Fruit fly (Drosophila melanogaster) whole organism, embryonic: Measurements from ENCODE around the gene CG4607.

ENCODE experiments used
- BEAF-32 ChIP-seq: fragments of 200-800 bp; sonication (Bioruptor generic); optimal IDR thresholded peaks from 3 replicates; lab custom pipeline; 2017; ENCODE audit warnings: missing biosample characterization, missing genetic modification characterization, mild to moderate bottlenecking, moderate library complexity, missing genetic modification reagents
- BtbVII ChIP-seq: fragments of 200-800 bp; sonication (Bioruptor generic); optimal IDR thresholded peaks from 3 replicates; lab custom pipeline; 2017; ENCODE audit warnings: missing biosample characterization, mild to moderate bottlenecking, missing genetic modification characterization
- CG11398 ChIP-seq: fragments of 200-800 bp; sonication (Bioruptor generic); optimal IDR thresholded peaks from 2 replicates; lab custom pipeline; 2016; ENCODE audit warnings: missing biosample characterization, missing genetic modification characterization
- CG11723 ChIP-seq: fragments of 200-800 bp; sonication (Bioruptor generic); optimal IDR thresholded peaks from 2 replicates; lab custom pipeline; 2017; ENCODE audit warnings: missing biosample characterization, mild to moderate bottlenecking, missing genetic modification characterization
- CG1233 ChIP-seq: fragments of 200-800 bp; sonication (Bioruptor generic); optimal IDR thresholded peaks from 4 replicates; lab custom pipeline; 2018; ENCODE audit warnings: missing biosample characterization, mild to moderate bottlenecking, missing genetic modification characterization
- CG12659 ChIP-seq: fragments of 200-800 bp; sonication (Bioruptor generic); optimal IDR thresholded peaks from 3 replicates; lab custom pipeline; 2017; ENCODE audit warnings: mild to moderate bottlenecking, missing biosample characterization, missing genetic modification reagents, missing genetic modification characterization
- CG14014 ChIP-seq: fragments of 200-800 bp; sonication (Bioruptor generic); IDR thresholded peaks from 2 replicates; pipeline ENCODE4 v1.3.6; 2022; ENCODE audit warnings: missing biosample characterization, missing genetic modification characterization
- CG14667 ChIP-seq: fragments of 200-800 bp; sonication (Bioruptor generic); IDR thresholded peaks from 2 replicates; pipeline ENCODE4 v1.3.6; 2022; ENCODE audit warnings: missing biosample characterization, missing genetic modification characterization
- CG14860 ChIP-seq: fragments of 200-800 bp; sonication (Bioruptor generic); IDR thresholded peaks from 3 replicates; pipeline ENCODE4 v1.3.6; 2022; ENCODE audit warnings: missing biosample characterization, missing genetic modification characterization; ENCODE audit not compliant: partially characterized antibody
- CG1647 ChIP-seq: fragments of 200-800 bp; sonication (Bioruptor generic); optimal IDR thresholded peaks from 3 replicates; lab custom pipeline; 2016; ENCODE audit warnings: missing biosample characterization, missing genetic modification characterization
- CG17186 ChIP-seq: fragments of 200-800 bp; sonication (Bioruptor generic); optimal IDR thresholded peaks from 3 replicates; lab custom pipeline; 2017; ENCODE audit warnings: missing biosample characterization, missing genetic modification reagents, missing genetic modification characterization
- CG17328 ChIP-seq: fragments of 200-800 bp; sonication (Bioruptor generic); IDR thresholded peaks from 2 replicates; pipeline ENCODE4 v1.3.6; 2022; ENCODE audit warnings: missing biosample characterization, missing genetic modification characterization
- CG17359 ChIP-seq: fragments of 200-800 bp; sonication (Bioruptor generic); optimal IDR thresholded peaks from 3 replicates; lab custom pipeline; 2018; ENCODE audit warnings: missing biosample characterization, mild to moderate bottlenecking, missing genetic modification characterization, moderate library complexity
- CG17912 ChIP-seq: fragments of 200-800 bp; sonication (Bioruptor generic); optimal IDR thresholded peaks from 2 replicates; lab custom pipeline; 2018; ENCODE audit warnings: missing biosample characterization, mild to moderate bottlenecking, missing genetic modification characterization
- CG2116 ChIP-seq: fragments of 200-800 bp; sonication (Bioruptor generic); optimal IDR thresholded peaks from 3 replicates; lab custom pipeline; 2018; ENCODE audit warnings: missing biosample characterization, mild to moderate bottlenecking, missing genetic modification characterization
- CG2678 ChIP-seq: fragments of 200-800 bp; sonication (Bioruptor generic); optimal IDR thresholded peaks from 3 replicates; lab custom pipeline; 2019; ENCODE audit warnings: missing biosample characterization, mild to moderate bottlenecking, missing genetic modification characterization, moderate library complexity
- CG32772 ChIP-seq: fragments of 200-800 bp; sonication (Bioruptor generic); IDR thresholded peaks from 2 replicates; pipeline ENCODE4 v1.3.6; 2022; ENCODE audit warnings: missing biosample characterization, missing genetic modification characterization
- CG34224 ChIP-seq: fragments of 200-800 bp; sonication (Bioruptor generic); IDR thresholded peaks from 3 replicates; pipeline ENCODE4 v1.3.6; 2022; ENCODE audit warnings: missing biosample characterization, missing genetic modification characterization; ENCODE audit not compliant: partially characterized antibody
- CG6272 ChIP-seq: fragments of 200-800 bp; sonication (Bioruptor generic); IDR thresholded peaks from 2 replicates; pipeline ENCODE4 v1.3.6; 2022; ENCODE audit warnings: missing biosample characterization, missing genetic modification characterization
- CG6765 ChIP-seq: fragments of 200-800 bp; sonication (Bioruptor generic); optimal IDR thresholded peaks from 3 replicates; lab custom pipeline; 2017; ENCODE audit warnings: missing biosample characterization, mild to moderate bottlenecking, missing genetic modification characterization
- CG8924 ChIP-seq: fragments of 200-800 bp; optimal IDR thresholded peaks from 3 replicates; lab custom pipeline; 2019; ENCODE audit warnings: missing biosample characterization, mild to moderate bottlenecking, missing genetic modification characterization, moderate library complexity
- CG9817 ChIP-seq: fragments of 200-800 bp; sonication (Bioruptor generic); optimal IDR thresholded peaks from 2 replicates; lab custom pipeline; 2018; ENCODE audit warnings: missing biosample characterization, mild to moderate bottlenecking, missing genetic modification characterization, moderate library complexity
- CTCF ChIP-seq: fragments of 200-800 bp; sonication (Bioruptor generic); optimal IDR thresholded peaks from 2 replicates; lab custom pipeline; 2017; ENCODE audit warnings: missing biosample characterization, mild to moderate bottlenecking, missing genetic modification characterization, moderate library complexity
- CrebB ChIP-seq: fragments of 200-800 bp; sonication (Bioruptor generic); optimal IDR thresholded peaks from 3 replicates; lab custom pipeline; 2018; ENCODE audit warnings: missing biosample characterization, mild to moderate bottlenecking, missing genetic modification characterization
- Elba2 ChIP-seq: fragments of 200-800 bp; sonication (Bioruptor generic); optimal IDR thresholded peaks from 3 replicates; lab custom pipeline; 2016; ENCODE audit warnings: missing biosample characterization, missing genetic modification characterization
- Fer2 ChIP-seq: fragments of 200-800 bp; sonication (Bioruptor generic); optimal IDR thresholded peaks from 2 replicates; lab custom pipeline; 2018; ENCODE audit warnings: missing biosample characterization, mild to moderate bottlenecking, missing genetic modification characterization, moderate library complexity
- Fer3 ChIP-seq: fragments of 200-800 bp; sonication (Bioruptor generic); optimal IDR thresholded peaks from 2 replicates; lab custom pipeline; 2018; ENCODE audit warnings: missing biosample characterization, mild to moderate bottlenecking, missing genetic modification characterization, moderate library complexity
- H2.0 ChIP-seq: fragments of 200-800 bp; sonication (Bioruptor generic); IDR thresholded peaks from 2 replicates; pipeline ENCODE4 v1.3.6; 2022; ENCODE audit warnings: missing biosample characterization, missing genetic modification characterization
- HHEX ChIP-seq: fragments of 200-800 bp; sonication (Bioruptor generic); optimal IDR thresholded peaks from 3 replicates; lab custom pipeline; 2017; ENCODE audit warnings: missing biosample characterization, mild to moderate bottlenecking, missing genetic modification characterization, missing genetic modification reagents
- HLH3B ChIP-seq: fragments of 200-800 bp; sonication (Bioruptor generic); IDR thresholded peaks from 2 replicates; pipeline ENCODE4 v1.3.6; 2022; ENCODE audit warnings: missing biosample characterization, missing genetic modification characterization
- HLHmδ ChIP-seq: fragments of 200-800 bp; sonication (Bioruptor generic); optimal IDR thresholded peaks from 2 replicates; lab custom pipeline; 2018; ENCODE audit warnings: missing biosample characterization, mild to moderate bottlenecking, missing genetic modification characterization, moderate library complexity
- Lim3 ChIP-seq: fragments of 200-800 bp; sonication (Bioruptor generic); IDR thresholded peaks from 2 replicates; pipeline ENCODE4 v1.3.6; 2022; ENCODE audit warnings: missing biosample characterization, missing genetic modification characterization
- Meics ChIP-seq: fragments of 200-800 bp; sonication (Bioruptor generic); optimal IDR thresholded peaks from 2 replicates; lab custom pipeline; 2017; ENCODE audit warnings: missing biosample characterization, mild to moderate bottlenecking, missing genetic modification characterization
- Nf-YB ChIP-seq: fragments of 200-800 bp; sonication (Bioruptor generic); optimal IDR thresholded peaks from 3 replicates; lab custom pipeline; 2019; ENCODE audit warnings: missing biosample characterization, mild to moderate bottlenecking, missing genetic modification characterization, moderate library complexity
- Optix ChIP-seq: fragments of 200-800 bp; sonication (Bioruptor generic); IDR thresholded peaks from 3 replicates; pipeline ENCODE4 v1.3.6; 2022; ENCODE audit warnings: missing biosample characterization, missing genetic modification characterization
- Ravus ChIP-seq: fragments of 200-800 bp; sonication (Bioruptor generic); IDR thresholded peaks from 2 replicates; pipeline ENCODE4 v1.3.6; 2022; ENCODE audit warnings: missing biosample characterization, missing genetic modification characterization
- Rx ChIP-seq: fragments of 200-800 bp; sonication (Bioruptor generic); IDR thresholded peaks from 2 replicates; pipeline ENCODE4 v1.3.6; 2022; ENCODE audit warnings: missing biosample characterization, missing genetic modification characterization
- Side ChIP-seq: fragments of 200-800 bp; sonication (Bioruptor generic); optimal IDR thresholded peaks from 2 replicates; lab custom pipeline; 2016; ENCODE audit warnings: missing biosample characterization, missing genetic modification characterization
- Sin3A ChIP-seq: fragments of >200 bp; optimal IDR thresholded peaks from 2 replicates; lab custom pipeline; 2018
- Six4 ChIP-seq: fragments of 200-800 bp; sonication (Bioruptor generic); optimal IDR thresholded peaks from 2 replicates; lab custom pipeline; 2016; ENCODE audit warnings: missing biosample characterization, missing genetic modification characterization
- TFAM ChIP-seq: fragments of 200-800 bp; sonication (Bioruptor generic); optimal IDR thresholded peaks from 2 replicates; lab custom pipeline; 2017; ENCODE audit warnings: missing biosample characterization, missing genetic modification characterization, inconsistent platforms
- Vsx1 ChIP-seq: fragments of 200-800 bp; sonication (Bioruptor generic); optimal IDR thresholded peaks from 2 replicates; lab custom pipeline; 2017; ENCODE audit warnings: missing biosample characterization, mild to moderate bottlenecking, missing genetic modification characterization, missing genetic modification reagents
- YL-1 ChIP-seq: fragments of 200-800 bp; sonication (Bioruptor generic); optimal IDR thresholded peaks from 3 replicates; lab custom pipeline; 2017; ENCODE audit warnings: missing biosample characterization, mild to moderate bottlenecking, missing genetic modification characterization
- amos ChIP-seq: fragments of 200-800 bp; sonication (Bioruptor generic); IDR thresholded peaks from 2 replicates; pipeline ENCODE4 v1.3.6; 2022; ENCODE audit warnings: missing biosample characterization, missing genetic modification characterization; ENCODE audit not compliant: partially characterized antibody
- fd102C ChIP-seq: fragments of 200-800 bp; sonication (Bioruptor generic); optimal IDR thresholded peaks from 2 replicates; lab custom pipeline; 2018; ENCODE audit warnings: missing biosample characterization, mild to moderate bottlenecking, missing genetic modification characterization, moderate library complexity
- hth ChIP-seq: fragments of >200 bp; optimal IDR thresholded peaks from 2 replicates; lab custom pipeline; 2017; ENCODE audit warnings: inconsistent platforms
- klu ChIP-seq: fragments of 200-800 bp; sonication (Bioruptor generic); IDR thresholded peaks from 2 replicates; pipeline ENCODE4 v1.3.6; 2022; ENCODE audit warnings: missing biosample characterization, missing genetic modification characterization
- nerfin-1 ChIP-seq: fragments of 200-800 bp; sonication (Bioruptor generic); optimal IDR thresholded peaks from 3 replicates; lab custom pipeline; 2019; ENCODE audit warnings: missing biosample characterization, mild to moderate bottlenecking, missing genetic modification characterization, moderate library complexity
- p53 ChIP-seq: fragments of 200-800 bp; sonication (Bioruptor generic); optimal IDR thresholded peaks from 2 replicates; lab custom pipeline; 2016; ENCODE audit warnings: missing biosample characterization, missing genetic modification characterization
- pho ChIP-seq: fragments of 200-800 bp; sonication (Bioruptor generic); optimal IDR thresholded peaks from 2 replicates; lab custom pipeline; 2016; ENCODE audit warnings: missing biosample characterization, missing genetic modification characterization
- yki ChIP-seq: fragments of >200 bp; optimal IDR thresholded peaks from 3 replicates; lab custom pipeline; 2018
- zen ChIP-seq: fragments of 200-800 bp; sonication (Bioruptor generic); optimal IDR thresholded peaks from 3 replicates; lab custom pipeline; 2018; ENCODE audit warnings: missing biosample characterization, mild to moderate bottlenecking, missing genetic modification characterization, moderate library complexity

Gene CG4607

dm6 chrX:7097859-7098303, 28.7 kb downstream of the CG4607 start, which contains the start of gene Sxl (continued):
- TF ChIP-seq amos (GFP tag; lab: Robert Waterston, UW) = peak; percentile 48; the same call in 1 of the 2 replicates
- no peak for TF ChIP-seq yki
- no peak for TF ChIP-seq Side (GFP tag; lab: Kevin White, UChicago)
- no peak for TF ChIP-seq Rx (GFP tag; lab: Robert Waterston, UW)
- TF ChIP-seq CG12659 = peak; percentile 77
- peak; percentile 27; the same call in 1 of the 2 replicates for TF ChIP-seq CG17328 (GFP tag; lab: Robert Waterston, UW)
- TF ChIP-seq CG2678 (tag; lab: Kevin White, UChicago) = peak; percentile 28
- TF ChIP-seq CG17359 (tag; lab: Kevin White, UChicago) = no peak
- peak; percentile 34; the same call in 1 of the 3 replicates for TF ChIP-seq CG34224 (GFP tag; lab: Robert Waterston, UW)
- no peak for TF ChIP-seq Meics (GFP tag; lab: Kevin White, UChicago)
- no peak for TF ChIP-seq Nf-YB (GFP tag; lab: Kevin White, UChicago)
- no peak for TF ChIP-seq klu (GFP tag; lab: Robert Waterston, UW)
- no peak for TF ChIP-seq Ravus (GFP tag; lab: Robert Waterston, UW)
- peak; percentile 49 for TF ChIP-seq YL-1 (GFP tag; lab: Kevin White, UChicago)
- TF ChIP-seq CG17186 (GFP tag; lab: Kevin White, UChicago) = peak; percentile 49
- TF ChIP-seq HLH3B (GFP tag; lab: Robert Waterston, UW) = no peak
- peak; percentile 51 for TF ChIP-seq CG8924 (tag; lab: Kevin White, UChicago)
- TF ChIP-seq H2.0 (GFP tag; lab: Robert Waterston, UW) = no peak
- peak; percentile 45 for TF ChIP-seq Sin3A
- no peak for TF ChIP-seq CG9817 (tag; lab: Kevin White, UChicago)
- peak; percentile 7 for TF ChIP-seq nerfin-1 (tag; lab: Kevin White, UChicago)
- TF ChIP-seq CG1647 (GFP tag; lab: Kevin White, UChicago) = no peak
- TF ChIP-seq Optix = no peak
- TF ChIP-seq BEAF-32 = peak; percentile 53
- TF ChIP-seq CG1233 = peak; percentile 1
- TF ChIP-seq Fer3 (tag; lab: Kevin White, UChicago) = peak; percentile 34
- peak; percentile 79 for TF ChIP-seq CTCF (GFP tag; lab: Kevin White, UChicago)
- TF ChIP-seq hth = no peak
- TF ChIP-seq zen (tag; lab: Kevin White, UChicago) = peak; percentile 35
- TF ChIP-seq CG17912 (GFP tag; lab: Kevin White, UChicago) = peak; percentile 37
- TF ChIP-seq CG14014 (GFP tag; lab: Robert Waterston, UW) = peak; percentile 29; the same call in 1 of the 2 replicates
- no peak for TF ChIP-seq CG11398 (GFP tag; lab: Kevin White, UChicago)
- no peak for TF ChIP-seq TFAM (GFP tag; lab: Kevin White, UChicago)
- peak; percentile 18 for TF ChIP-seq CG6765 (GFP tag; lab: Kevin White, UChicago)
- peak; percentile 64 for TF ChIP-seq CG2116
- TF ChIP-seq CG14667 (GFP tag; lab: Robert Waterston, UW) = no peak
- TF ChIP-seq BtbVII (GFP tag; lab: Kevin White, UChicago) = no peak
- TF ChIP-seq Fer2 (tag; lab: Kevin White, UChicago) = no peak
- TF ChIP-seq p53 (GFP tag; lab: Kevin White, UChicago) = peak; percentile 66
- TF ChIP-seq CG11723 (GFP tag; lab: Kevin White, UChicago) = no peak
- no peak for TF ChIP-seq Elba2
- TF ChIP-seq pho = peak; percentile 27
- TF ChIP-seq Six4 (GFP tag; lab: Kevin White, UChicago) = no peak
- TF ChIP-seq CG6272 (GFP tag; lab: Robert Waterston, UW) = 0 out of 2 replicates have a peak, but pooled peaks have one; percentile 12
- TF ChIP-seq HLHmδ = peak; percentile 15
- TF ChIP-seq HHEX = peak; percentile 31
- no peak for TF ChIP-seq CG32772
- no peak for TF ChIP-seq CG14860 (GFP tag; lab: Robert Waterston, UW)
- TF ChIP-seq Vsx1 = no peak
- peak; percentile 51 for TF ChIP-seq CrebB (tag; lab: Kevin White, UChicago)
- no peak for TF ChIP-seq Lim3 (GFP tag; lab: Robert Waterston, UW)
- TF ChIP-seq fd102C = peak; percentile 16
